Fruit fly (Drosophila melanogaster): ENCODE results near the gene CG43630.

Gene CG43630

dm6 chr3R:12691422-12692101, 15.5 kb upstream of the CG43630 start, which contains the start of gene Arp1:
Arp1 (plus strand) TSS chr3R:12691743.
- TF ChIP-seq psq (optimal IDR thresholded peaks at IDR 0.05) (no peak), Dll (optimal IDR thresholded peaks at IDR 0.05) (no peak), usp (GFP tag; optimal IDR thresholded peaks at IDR 0.05) (no peak), EcR (GFP tag; optimal IDR thresholded peaks at IDR 0.05) (no peak), CG8478 (optimal IDR thresholded peaks at IDR 0.05) (no peak), pan (optimal IDR thresholded peaks at IDR 0.05) (no peak)

dm6 chr3R:12688672-12689417, 12.8 kb upstream of the CG43630 start, which contains the start of gene kar:
kar (minus strand) TSS chr3R:12689367.
- TF ChIP-seq Dll (optimal IDR thresholded peaks at IDR 0.05): no peak
- no peak for TF ChIP-seq CG8478 (optimal IDR thresholded peaks at IDR 0.05)
- no peak for TF ChIP-seq psq (optimal IDR thresholded peaks at IDR 0.05)
- no peak for TF ChIP-seq pan (optimal IDR thresholded peaks at IDR 0.05)
- TF ChIP-seq usp (GFP tag; optimal IDR thresholded peaks at IDR 0.05): no peak
- TF ChIP-seq EcR (GFP tag; optimal IDR thresholded peaks at IDR 0.05): no peak

- TF ChIP-seq pan (optimal IDR thresholded peaks at IDR 0.05): no peak
- no peak for TF ChIP-seq CG8478 (optimal IDR thresholded peaks at IDR 0.05)
- no peak for TF ChIP-seq psq (optimal IDR thresholded peaks at IDR 0.05)
Measured at dm6 chr3R:12688116-12688515, 12.1 kb upstream of the CG43630 start.

- TF ChIP-seq EcR (GFP tag; optimal IDR thresholded peaks at IDR 0.05) (no peak), usp (GFP tag; optimal IDR thresholded peaks at IDR 0.05) (no peak), Dll (optimal IDR thresholded peaks at IDR 0.05) (no peak), CG8478 (optimal IDR thresholded peaks at IDR 0.05) (no peak), psq (optimal IDR thresholded peaks at IDR 0.05) (no peak), pan (optimal IDR thresholded peaks at IDR 0.05) (no peak)
Measured at dm6 chr3R:12685290-12685689, 9.2 kb upstream of the CG43630 start.

- no peak for TF ChIP-seq Dll (optimal IDR thresholded peaks at IDR 0.05)
- TF ChIP-seq usp (GFP tag; optimal IDR thresholded peaks at IDR 0.05): no peak
- TF ChIP-seq psq (optimal IDR thresholded peaks at IDR 0.05): no peak
- no peak for TF ChIP-seq EcR (GFP tag; optimal IDR thresholded peaks at IDR 0.05)
- no peak for TF ChIP-seq pan (optimal IDR thresholded peaks at IDR 0.05)
- TF ChIP-seq CG8478 (optimal IDR thresholded peaks at IDR 0.05): no peak
Measured at dm6 chr3R:12681275-12681674, 5.2 kb upstream of the CG43630 start, which contains the start of gene Cyp313a4. Cyp313a4 (minus strand) TSS chr3R:12681375.

dm6 chr3R:12678850-12679249, 2.8 kb upstream of the CG43630 start, which contains the start of gene mbo:
mbo (minus strand) TSS chr3R:12679052.
- TF ChIP-seq EcR (GFP tag; optimal IDR thresholded peaks at IDR 0.05) (no peak), CG8478 (optimal IDR thresholded peaks at IDR 0.05) (no peak), Dll (optimal IDR thresholded peaks at IDR 0.05) (no peak), psq (optimal IDR thresholded peaks at IDR 0.05) (no peak), pan (optimal IDR thresholded peaks at IDR 0.05) (no peak), usp (GFP tag; optimal IDR thresholded peaks at IDR 0.05) (no peak)

- TF ChIP-seq Dll (optimal IDR thresholded peaks at IDR 0.05) (no peak), pan (optimal IDR thresholded peaks at IDR 0.05) (no peak), psq (optimal IDR thresholded peaks at IDR 0.05) (no peak), EcR (GFP tag; optimal IDR thresholded peaks at IDR 0.05) (no peak)
Measured at dm6 chr3R:12674041-12674623, 1.9 kb downstream of the CG43630 start, which contains the start of gene Gnmt. Gnmt (plus strand) TSS chr3R:12674608.

- no peak for TF ChIP-seq Dll (optimal IDR thresholded peaks at IDR 0.05)
- TF ChIP-seq usp (GFP tag; optimal IDR thresholded peaks at IDR 0.05): no peak
Measured at dm6 chr3R:12666206-12666834, 9.7 kb downstream of the CG43630 start.

- TF ChIP-seq usp (GFP tag; optimal IDR thresholded peaks at IDR 0.05): no peak
- TF ChIP-seq CG8478 (optimal IDR thresholded peaks at IDR 0.05): no peak
- TF ChIP-seq psq (optimal IDR thresholded peaks at IDR 0.05): no peak
- TF ChIP-seq Dll (optimal IDR thresholded peaks at IDR 0.05): no peak
- TF ChIP-seq EcR (GFP tag; optimal IDR thresholded peaks at IDR 0.05): no peak
- TF ChIP-seq pan (optimal IDR thresholded peaks at IDR 0.05): no peak
Measured at dm6 chr3R:12662531-12662930, 13.5 kb downstream of the CG43630 start, which contains the start of gene CG14395. CG14395 (plus strand) TSS chr3R:12662831.

- TF ChIP-seq Dll (optimal IDR thresholded peaks at IDR 0.05): no peak
- TF ChIP-seq pan (optimal IDR thresholded peaks at IDR 0.05): no peak
- no peak for TF ChIP-seq psq (optimal IDR thresholded peaks at IDR 0.05)
- TF ChIP-seq EcR (GFP tag; optimal IDR thresholded peaks at IDR 0.05): no peak
- no peak for TF ChIP-seq CG8478 (optimal IDR thresholded peaks at IDR 0.05)
- no peak for TF ChIP-seq usp (GFP tag; optimal IDR thresholded peaks at IDR 0.05)
Measured at dm6 chr3R:12656946-12657566, 19.0 kb downstream of the CG43630 start.

- TF ChIP-seq Dll (optimal IDR thresholded peaks at IDR 0.05) (no peak), EcR (GFP tag; optimal IDR thresholded peaks at IDR 0.05) (no peak), CG8478 (optimal IDR thresholded peaks at IDR 0.05) (no peak), psq (optimal IDR thresholded peaks at IDR 0.05) (no peak), usp (GFP tag; optimal IDR thresholded peaks at IDR 0.05) (no peak), pan (optimal IDR thresholded peaks at IDR 0.05) (no peak)
Measured at dm6 chr3R:12654253-12654623, 21.8 kb downstream of the CG43630 start, which contains the start of gene CG6225. CG6225 (plus strand) TSS chr3R:12654577.

Measured in whole organism.